Fruit fly (Drosophila melanogaster) whole organism, embryonic: ENCODE measurements around the gene CG34348.

ENCODE experiments used
- B-H1 ChIP-seq: fragments of 200-800 bp; sonication (Bioruptor generic); IDR thresholded peaks from 3 replicates; pipeline ENCODE4 v1.3.6; 2022; ENCODE audit warnings: missing biosample characterization, missing genetic modification characterization
- Bteb2 ChIP-seq: fragments of 200-800 bp; sonication (Bioruptor generic); optimal IDR thresholded peaks from 2 replicates; lab custom pipeline; 2016; ENCODE audit warnings: missing biosample characterization, missing genetic modification characterization
- CG10321 ChIP-seq: fragments of 200-800 bp; sonication (Bioruptor generic); IDR thresholded peaks from 2 replicates; pipeline ENCODE4 v1.3.6; 2022; ENCODE audit warnings: missing biosample characterization, missing genetic modification characterization
- CG11085 ChIP-seq: fragments of 200-800 bp; sonication (Bioruptor generic); IDR thresholded peaks from 2 replicates; pipeline ENCODE4 v1.3.6; 2022; ENCODE audit warnings: missing biosample characterization, missing genetic modification characterization
- CG11695 ChIP-seq: fragments of 200-800 bp; sonication (Bioruptor generic); IDR thresholded peaks from 3 replicates; pipeline ENCODE4 v1.3.6; 2022; ENCODE audit warnings: missing biosample characterization, missing genetic modification characterization
- CG12155 ChIP-seq: fragments of 200-800 bp; sonication (Bioruptor generic); optimal IDR thresholded peaks from 3 replicates; lab custom pipeline; 2016; ENCODE audit warnings: missing biosample characterization, missing genetic modification characterization
- CG13894 ChIP-seq: fragments of 200-800 bp; sonication (Bioruptor generic); optimal IDR thresholded peaks from 3 replicates; lab custom pipeline; 2018; ENCODE audit warnings: missing biosample characterization, mild to moderate bottlenecking, missing genetic modification characterization, moderate library complexity
- CG14710 ChIP-seq: fragments of 200-800 bp; sonication (Bioruptor generic); optimal IDR thresholded peaks from 3 replicates; lab custom pipeline; 2019; ENCODE audit warnings: missing biosample characterization, mild to moderate bottlenecking, missing genetic modification characterization, moderate library complexity
- CG15514 ChIP-seq: fragments of 200-800 bp; sonication (Bioruptor generic); optimal IDR thresholded peaks from 3 replicates; lab custom pipeline; 2017; ENCODE audit warnings: missing biosample characterization, missing genetic modification characterization, mild to moderate bottlenecking, moderate library complexity, missing genetic modification reagents
- CG16815 ChIP-seq: fragments of 200-800 bp; sonication (Bioruptor generic); optimal IDR thresholded peaks from 3 replicates; lab custom pipeline; 2017; ENCODE audit warnings: missing biosample characterization, mild to moderate bottlenecking, missing genetic modification characterization
- CG18619 ChIP-seq: fragments of 200-800 bp; sonication (Bioruptor generic); optimal IDR thresholded peaks from 3 replicates; lab custom pipeline; 2017; ENCODE audit warnings: missing biosample characterization, mild to moderate bottlenecking, missing genetic modification characterization
- CG3065 ChIP-seq: fragments of 200-800 bp; sonication (Bioruptor generic); optimal IDR thresholded peaks from 2 replicates; lab custom pipeline; 2016; ENCODE audit warnings: missing biosample characterization, missing genetic modification characterization
- CG32532 ChIP-seq: fragments of 200-800 bp; sonication (Bioruptor generic); IDR thresholded peaks from 2 replicates; pipeline ENCODE4 v1.3.6; 2022; ENCODE audit warnings: missing biosample characterization, missing genetic modification characterization
- CG3726 ChIP-seq: fragments of 200-800 bp; sonication (Bioruptor generic); IDR thresholded peaks from 3 replicates; pipeline ENCODE4, ENCODE4 v1.3.6; 2022; ENCODE audit warnings: missing biosample characterization, missing genetic modification characterization
- CG3838 ChIP-seq: fragments of 200-800 bp; sonication (Bioruptor generic); optimal IDR thresholded peaks from 3 replicates; lab custom pipeline; 2016; ENCODE audit warnings: missing biosample characterization, missing genetic modification characterization
- CG4854 ChIP-seq: fragments of 200-800 bp; sonication (Bioruptor generic); optimal IDR thresholded peaks from 2 replicates; lab custom pipeline; 2016; ENCODE audit warnings: missing biosample characterization, missing genetic modification characterization, inconsistent platforms
- CG6175 ChIP-seq: fragments of 200-800 bp; sonication (Bioruptor generic); IDR thresholded peaks from 3 replicates; pipeline ENCODE4 v1.3.6; 2022; ENCODE audit warnings: missing biosample characterization, missing genetic modification characterization
- CG7372 ChIP-seq: fragments of 200-800 bp; sonication (Bioruptor generic); IDR thresholded peaks from 2 replicates; pipeline ENCODE4 v1.3.6; 2022; ENCODE audit warnings: missing biosample characterization, missing genetic modification characterization
- CG8478 ChIP-seq: fragments of >200 bp; optimal IDR thresholded peaks from 2 replicates; lab custom pipeline; 2018
- CG8765 ChIP-seq: fragments of 200-800 bp; sonication (Bioruptor generic); IDR thresholded peaks from 2 replicates; pipeline ENCODE4 v1.3.6; 2022; ENCODE audit warnings: missing biosample characterization, missing genetic modification characterization
- CG9797 ChIP-seq: fragments of 200-800 bp; sonication (Bioruptor generic); optimal IDR thresholded peaks from 3 replicates; lab custom pipeline; 2018; ENCODE audit warnings: missing biosample characterization, mild to moderate bottlenecking, missing genetic modification characterization
- HmgD ChIP-seq: fragments of 200-800 bp; sonication (Bioruptor generic); optimal IDR thresholded peaks from 3 replicates; lab custom pipeline; 2016; ENCODE audit warnings: missing biosample characterization, missing genetic modification characterization
- Lim3 ChIP-seq: fragments of 200-800 bp; sonication (Bioruptor generic); IDR thresholded peaks from 2 replicates; pipeline ENCODE4 v1.3.6; 2022; ENCODE audit warnings: missing biosample characterization, missing genetic modification characterization
- NK7.1 ChIP-seq: fragments of 200-800 bp; sonication (Bioruptor generic); optimal IDR thresholded peaks from 3 replicates; lab custom pipeline; 2016; ENCODE audit warnings: missing biosample characterization, missing genetic modification characterization
- Nf-YB ChIP-seq: fragments of 200-800 bp; sonication (Bioruptor generic); optimal IDR thresholded peaks from 3 replicates; lab custom pipeline; 2019; ENCODE audit warnings: missing biosample characterization, mild to moderate bottlenecking, missing genetic modification characterization, moderate library complexity
- Oli ChIP-seq: fragments of 200-800 bp; sonication (Bioruptor generic); optimal IDR thresholded peaks from 2 replicates; lab custom pipeline; 2018; ENCODE audit warnings: missing biosample characterization, mild to moderate bottlenecking, missing genetic modification characterization, moderate library complexity
- Six4 ChIP-seq: fragments of 200-800 bp; sonication (Bioruptor generic); optimal IDR thresholded peaks from 2 replicates; lab custom pipeline; 2016; ENCODE audit warnings: missing biosample characterization, missing genetic modification characterization
- TFAM ChIP-seq: fragments of 200-800 bp; sonication (Bioruptor generic); optimal IDR thresholded peaks from 2 replicates; lab custom pipeline; 2017; ENCODE audit warnings: missing biosample characterization, missing genetic modification characterization, inconsistent platforms
- al ChIP-seq: fragments of 200-800 bp; sonication (Bioruptor generic); IDR thresholded peaks from 2 replicates; pipeline ENCODE4 v1.3.6; 2022; ENCODE audit warnings: missing biosample characterization, missing genetic modification characterization
- bigmax ChIP-seq: fragments of 200-800 bp; sonication (Bioruptor generic); optimal IDR thresholded peaks from 2 replicates; lab custom pipeline; 2018; ENCODE audit warnings: missing biosample characterization, mild to moderate bottlenecking, missing genetic modification characterization
- cad ChIP-seq: fragments of >200 bp; optimal IDR thresholded peaks from 2 replicates; lab custom pipeline; 2017; ENCODE audit warnings: missing biosample characterization, missing genetic modification characterization
- cas ChIP-seq: fragments of 200-800 bp; sonication (Bioruptor generic); IDR thresholded peaks from 2 replicates; pipeline ENCODE4 v1.3.6; 2022; ENCODE audit warnings: missing biosample characterization, missing genetic modification characterization
- corto ChIP-seq: fragments of 200-800 bp; sonication (Bioruptor generic); optimal IDR thresholded peaks from 2 replicates; lab custom pipeline; 2016; ENCODE audit warnings: missing biosample characterization, mild to moderate bottlenecking, missing genetic modification characterization, moderate library complexity
- fd3F ChIP-seq: fragments of 200-800 bp; sonication (Bioruptor generic); optimal IDR thresholded peaks from 2 replicates; lab custom pipeline; 2018; ENCODE audit warnings: missing biosample characterization, mild to moderate bottlenecking, missing genetic modification characterization, moderate library complexity
- hbn ChIP-seq: fragments of 200-800 bp; sonication (Bioruptor generic); IDR thresholded peaks from 2 replicates; pipeline ENCODE4 v1.3.6; 2022; ENCODE audit warnings: missing biosample characterization, missing genetic modification characterization; ENCODE audit not compliant: partially characterized antibody
- hth ChIP-seq: fragments of >200 bp; optimal IDR thresholded peaks from 2 replicates; lab custom pipeline; 2017; ENCODE audit warnings: inconsistent platforms
- insv ChIP-seq, 2 experiments: fragments of 200-800 bp; sonication (Bioruptor generic); optimal IDR thresholded peaks; 3 replicates each; lab custom pipeline; 2016 to 2018; ENCODE audit warnings: missing biosample characterization in 2 of 2, missing genetic modification characterization in 2 of 2
- kni ChIP-seq: fragments of 200-800 bp; sonication (Bioruptor generic); optimal IDR thresholded peaks from 3 replicates; lab custom pipeline; 2017; ENCODE audit warnings: mild to moderate bottlenecking, missing biosample characterization, missing genetic modification reagents, missing genetic modification characterization
- luna ChIP-seq: fragments of 200-800 bp; sonication (Bioruptor generic); optimal IDR thresholded peaks from 2 replicates; lab custom pipeline; 2016; ENCODE audit warnings: missing biosample characterization, missing genetic modification characterization
- mld ChIP-seq: fragments of 200-800 bp; sonication (Bioruptor generic); IDR thresholded peaks from 3 replicates; pipeline ENCODE4 v1.3.6; 2022; ENCODE audit warnings: missing biosample characterization, missing genetic modification characterization; ENCODE audit not compliant: partially characterized antibody
- nerfin-2 ChIP-seq: fragments of 200-800 bp; sonication (Bioruptor generic); IDR thresholded peaks from 2 replicates; pipeline ENCODE4 v1.3.6; 2022; ENCODE audit warnings: missing biosample characterization, missing genetic modification characterization; ENCODE audit not compliant: partially characterized antibody
- onecut ChIP-seq: fragments of 200-800 bp; sonication (Bioruptor generic); IDR thresholded peaks from 2 replicates; pipeline ENCODE4 v1.3.6; 2022; ENCODE audit warnings: missing biosample characterization, missing genetic modification characterization
- pb ChIP-seq: fragments of 200-800 bp; sonication (Bioruptor generic); optimal IDR thresholded peaks from 3 replicates; lab custom pipeline; 2016; ENCODE audit warnings: missing biosample characterization, missing genetic modification characterization
- repo ChIP-seq: fragments of 200-800 bp; sonication (Bioruptor generic); optimal IDR thresholded peaks from 2 replicates; lab custom pipeline; 2016; ENCODE audit warnings: missing biosample characterization, missing genetic modification characterization
- sc ChIP-seq, 3 experiments: fragments of >200 bp in 2 of 3; fragments of 200-800 bp in 1 of 3; sonication (Bioruptor generic) in 1 of 3; optimal IDR thresholded peaks; 2 replicates in 2 of 3; 3 replicates in 1 of 3; lab custom pipeline; 2017; ENCODE audit warnings: mild to moderate bottlenecking in 1 of 3, missing biosample characterization in 1 of 3, missing genetic modification characterization in 1 of 3, missing genetic modification reagents in 1 of 3
- sd ChIP-seq: fragments of 200-800 bp; sonication (Bioruptor generic); optimal IDR thresholded peaks from 3 replicates; lab custom pipeline; 2018; ENCODE audit warnings: missing biosample characterization, mild to moderate bottlenecking, missing genetic modification characterization, moderate library complexity
- ttk ChIP-seq: fragments of 200-800 bp; sonication (Bioruptor generic); IDR thresholded peaks from 2 replicates; pipeline ENCODE4 v2.1.2; 2022; ENCODE audit warnings: missing biosample characterization, missing genetic modification characterization
- twi ChIP-seq: fragments of 200-800 bp; optimal IDR thresholded peaks from 2 replicates; lab custom pipeline; 2019; ENCODE audit warnings: missing biosample characterization, mild to moderate bottlenecking, missing genetic modification characterization, moderate library complexity
- wdn ChIP-seq: fragments of 200-800 bp; sonication (Bioruptor generic); IDR thresholded peaks from 2 replicates; pipeline ENCODE4 v1.3.6; 2022; ENCODE audit warnings: missing biosample characterization, missing genetic modification characterization
- zen ChIP-seq: fragments of 200-800 bp; sonication (Bioruptor generic); optimal IDR thresholded peaks from 3 replicates; lab custom pipeline; 2018; ENCODE audit warnings: missing biosample characterization, mild to moderate bottlenecking, missing genetic modification characterization, moderate library complexity

Gene CG34348

DNA sequence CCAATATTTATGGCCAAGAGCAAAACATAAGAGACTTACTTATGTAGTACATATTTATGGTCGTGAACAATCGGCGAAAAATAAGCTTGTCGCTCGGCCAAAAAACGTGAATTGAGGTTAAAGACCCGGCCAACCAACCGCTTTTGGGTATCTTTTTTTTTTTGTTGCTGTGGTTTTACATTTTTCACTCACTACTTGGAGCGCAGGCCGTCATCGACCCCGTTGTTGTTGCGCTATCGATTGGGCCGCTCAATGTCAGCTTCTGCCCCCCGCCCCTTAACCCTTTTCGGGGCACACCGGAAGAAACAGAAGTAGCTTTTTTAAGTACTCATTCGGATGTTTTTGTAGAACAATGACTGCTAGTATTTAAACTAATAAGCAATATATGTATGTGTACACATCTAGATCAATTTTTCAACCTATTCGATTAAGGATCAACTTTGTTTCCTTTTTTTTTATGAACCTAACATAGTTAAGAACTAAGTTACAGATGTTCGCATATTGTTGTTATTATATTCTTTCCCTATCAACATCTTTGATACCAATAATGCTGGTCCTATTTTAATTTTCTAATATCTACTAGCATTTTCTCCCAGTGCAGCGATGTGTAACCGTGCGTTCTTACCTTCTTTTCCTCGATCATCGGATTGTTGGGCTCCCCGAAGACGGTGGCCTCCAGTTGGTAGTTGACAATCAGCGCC, 1.5 kb upstream of the CG34348 start (continued):
- no peak for TF ChIP-seq wdn
- TF ChIP-seq Six4 (GFP tag; lab: Kevin White, UChicago): peak; percentile 54
- no peak for TF ChIP-seq CG11085 (GFP tag; lab: Robert Waterston, UW)
- peak; percentile 55 for TF ChIP-seq fd3F (GFP tag; lab: Kevin White, UChicago)
- no peak for TF ChIP-seq CG13894 (tag; lab: Kevin White, UChicago)
- TF ChIP-seq TFAM (GFP tag; lab: Kevin White, UChicago): no peak
- TF ChIP-seq mld (GFP tag; lab: Robert Waterston, UW): no peak
- no peak for TF ChIP-seq sd (tag; lab: Kevin White, UChicago)
- peak; percentile 89 for TF ChIP-seq onecut (GFP tag; lab: Robert Waterston, UW)
- peak; percentile 12 for TF ChIP-seq CG12155 (GFP tag; lab: Kevin White, UChicago)
- TF ChIP-seq B-H1: no peak
- TF ChIP-seq repo (GFP tag; lab: Kevin White, UChicago): peak; percentile 59
- no peak for TF ChIP-seq bigmax (GFP tag; lab: Kevin White, UChicago)
- peak; percentile 39 for TF ChIP-seq kni (GFP tag; lab: Kevin White, UChicago)
- TF ChIP-seq CG15514 (GFP tag; lab: Kevin White, UChicago): no peak
- TF ChIP-seq CG32532: peak; percentile 54; the same call in 1 of the 2 replicates
- no peak for TF ChIP-seq CG3838 (GFP tag; lab: Kevin White, UChicago)
- no peak for TF ChIP-seq sc (optimal IDR thresholded peaks at IDR 0.05; lab: Kevin White, UChicago)
- TF ChIP-seq sc (GFP tag; optimal IDR thresholded peaks at IDR 0.05; lab: Kevin White, UChicago): peak; percentile 51
- no peak for TF ChIP-seq Nf-YB
- no peak; the same call in 1 of the 2 replicates for TF ChIP-seq al (GFP tag; lab: Robert Waterston, UW)
- TF ChIP-seq CG16815: peak; percentile 51
- peak; percentile 46 for TF ChIP-seq pb
- 0 out of 2 replicates have a peak, but pooled peaks have one; percentile 38 for TF ChIP-seq ttk (GFP tag; lab: Robert Waterston, UW)
- TF ChIP-seq hbn (GFP tag; lab: Robert Waterston, UW): no peak
- peak; percentile 60; the same call in 1 of the 2 replicates for TF ChIP-seq CG7372 (GFP tag; lab: Robert Waterston, UW)
- no peak; the same call in 2 of the 3 replicates for TF ChIP-seq CG3726 (GFP tag; lab: Robert Waterston, UW)
- no peak for TF ChIP-seq luna
- TF ChIP-seq CG4854 (GFP tag; lab: Kevin White, UChicago): peak; percentile 59
- TF ChIP-seq CG14710 (tag; lab: Kevin White, UChicago): peak; percentile 81
- no peak for TF ChIP-seq cad
- no peak for TF ChIP-seq cas (GFP tag; lab: Robert Waterston, UW)
- no peak for TF ChIP-seq insv (GFP tag; optimal IDR thresholded peaks at IDR 0.05; lab: Kevin White, UChicago)
- no peak for TF ChIP-seq hth
- 0 out of 2 replicates have a peak, but pooled peaks have one; percentile 53 for TF ChIP-seq CG10321
- TF ChIP-seq NK7.1 (GFP tag; lab: Kevin White, UChicago): peak; percentile 78
- no peak for TF ChIP-seq CG9797 (GFP tag; lab: Kevin White, UChicago)
- TF ChIP-seq Lim3: no peak
- peak; percentile 8 for TF ChIP-seq CG3065
- no peak for TF ChIP-seq CG6175 (GFP tag; lab: Robert Waterston, UW)
- peak; percentile 4 for TF ChIP-seq zen (tag; lab: Kevin White, UChicago)
- peak; percentile 59 for TF ChIP-seq Bteb2
- peak; percentile 69 for TF ChIP-seq CG18619 (GFP tag; lab: Kevin White, UChicago)
- TF ChIP-seq twi (tag; lab: Kevin White, UChicago): no peak
- TF ChIP-seq Oli (tag; lab: Kevin White, UChicago): peak; percentile 85
- TF ChIP-seq nerfin-2 (GFP tag; lab: Robert Waterston, UW): no peak
- no peak for TF ChIP-seq CG8478
- TF ChIP-seq CG11695: peak; percentile 73
- no peak for TF ChIP-seq HmgD (GFP tag; lab: Kevin White, UChicago)
- no peak for TF ChIP-seq corto (GFP tag; lab: Kevin White, UChicago)
- TF ChIP-seq CG8765 (GFP tag; lab: Robert Waterston, UW): no peak
